Worm (Caenorhabditis elegans): ENCODE measurements around the gene glr-8.

DNA sequence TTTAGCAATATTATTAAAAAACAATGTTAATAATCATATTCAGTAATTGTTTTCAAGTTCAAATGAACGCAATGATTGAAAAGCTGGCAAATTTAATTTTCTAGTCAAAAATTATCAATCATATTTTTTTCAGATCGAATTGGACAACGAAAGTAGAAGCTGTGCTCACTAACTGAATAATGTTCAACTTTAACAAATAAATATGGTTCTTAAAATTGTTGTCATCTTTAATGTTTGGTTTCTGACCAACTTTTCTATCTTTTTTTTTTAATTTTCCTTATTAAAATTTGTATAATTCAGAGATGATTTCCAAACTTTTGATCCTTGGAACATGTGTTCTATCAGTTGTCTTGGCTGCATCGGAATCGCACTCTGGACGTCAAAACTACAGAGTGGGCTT is 6.2 kb downstream of the glr-8 start, which contains the start of gene ttr-35:
- TF ChIP-seq snpc-4 (tag; optimal IDR thresholded peaks at IDR 0.05) (no peak), elt-1 (tag; optimal IDR thresholded peaks at IDR 0.05) (no peak), jun-1 (tag; optimal IDR thresholded peaks at IDR 0.05) (no peak), zag-1 (tag; optimal IDR thresholded peaks at IDR 0.05) (no peak), nhr-11 (tag; optimal IDR thresholded peaks at IDR 0.05) (no peak), nhr-28 (tag; optimal IDR thresholded peaks at IDR 0.05) (no peak), unc-62 (GFP tag; optimal IDR thresholded peaks at IDR 0.05) (no peak), mdl-1 (tag; optimal IDR thresholded peaks at IDR 0.05) (no peak), nhr-12 (tag; optimal IDR thresholded peaks at IDR 0.05) (no peak), nfya-1 (tag; optimal IDR thresholded peaks at IDR 0.05; ENCODE audit: insufficient read depth) (no peak), elt-3 (tag; optimal IDR thresholded peaks at IDR 0.05) (no peak)

Measured in whole organism, L3 larva.